Fruit fly (Drosophila melanogaster) whole organism, embryonic: ENCODE results near the gene udt.

ENCODE experiments used
- Abd-B ChIP-seq: fragments of 200-800 bp; sonication (Bioruptor generic); optimal IDR thresholded peaks from 2 replicates; lab custom pipeline; 2018; ENCODE audit warnings: missing biosample characterization, mild to moderate bottlenecking, missing genetic modification characterization, moderate library complexity
- Bdp1 ChIP-seq: fragments of 200-800 bp; sonication (Bioruptor generic); optimal IDR thresholded peaks from 3 replicates; lab custom pipeline; 2016; ENCODE audit warnings: missing biosample characterization, missing genetic modification characterization
- Blimp-1 ChIP-seq: fragments of 200-800 bp; sonication (Bioruptor generic); optimal IDR thresholded peaks from 3 replicates; lab custom pipeline; 2018; ENCODE audit warnings: missing biosample characterization, missing genetic modification characterization, mild to moderate bottlenecking, moderate library complexity, missing genetic modification reagents
- CG10959 ChIP-seq: fragments of 200-800 bp; sonication (Bioruptor generic); IDR thresholded peaks from 2 replicates; pipeline ENCODE4 v1.3.6; 2022; ENCODE audit warnings: missing biosample characterization, missing genetic modification characterization
- CG11247 ChIP-seq: fragments of 200-800 bp; sonication (Bioruptor generic); IDR thresholded peaks from 2 replicates; pipeline ENCODE4 v1.3.6; 2022; ENCODE audit warnings: missing biosample characterization, missing genetic modification characterization
- CG12744 ChIP-seq: fragments of 200-800 bp; sonication (Bioruptor generic); optimal IDR thresholded peaks from 2 replicates; lab custom pipeline; 2016; ENCODE audit warnings: missing biosample characterization, missing genetic modification characterization
- CG14014 ChIP-seq: fragments of 200-800 bp; sonication (Bioruptor generic); IDR thresholded peaks from 2 replicates; pipeline ENCODE4 v1.3.6; 2022; ENCODE audit warnings: missing biosample characterization, missing genetic modification characterization
- CG15011 ChIP-seq: fragments of 200-800 bp; sonication (Bioruptor generic); optimal IDR thresholded peaks from 3 replicates; lab custom pipeline; 2018; ENCODE audit warnings: missing biosample characterization, mild to moderate bottlenecking, missing genetic modification characterization
- CG15073 ChIP-seq: fragments of 200-800 bp; sonication (Bioruptor generic); optimal IDR thresholded peaks from 2 replicates; lab custom pipeline; 2016; ENCODE audit warnings: missing biosample characterization, missing genetic modification characterization
- CG17612 ChIP-seq: fragments of 200-800 bp; sonication (Bioruptor generic); IDR thresholded peaks from 2 replicates; pipeline ENCODE4 v1.3.6; 2022; ENCODE audit warnings: missing biosample characterization, missing genetic modification characterization
- CG18011 ChIP-seq: fragments of 200-800 bp; sonication (Bioruptor generic); optimal IDR thresholded peaks from 2 replicates; lab custom pipeline; 2017; ENCODE audit warnings: missing biosample characterization, missing genetic modification characterization, mild to moderate bottlenecking, moderate library complexity, missing genotype
- CG3065 ChIP-seq: fragments of 200-800 bp; sonication (Bioruptor generic); optimal IDR thresholded peaks from 2 replicates; lab custom pipeline; 2016; ENCODE audit warnings: missing biosample characterization, missing genetic modification characterization
- CG31224 ChIP-seq: fragments of 200-800 bp; sonication (Bioruptor generic); IDR thresholded peaks from 2 replicates; pipeline ENCODE4 v1.3.6; 2022; ENCODE audit warnings: missing biosample characterization, missing genetic modification characterization
- CG33557 ChIP-seq: fragments of 200-800 bp; sonication (Bioruptor generic); optimal IDR thresholded peaks from 2 replicates; lab custom pipeline; 2019; ENCODE audit warnings: missing biosample characterization, mild to moderate bottlenecking, missing genetic modification characterization, moderate library complexity
- CG34422 ChIP-seq: fragments of 200-800 bp; sonication (Bioruptor generic); IDR thresholded peaks from 3 replicates; pipeline ENCODE4 v1.3.6; 2022; ENCODE audit warnings: missing biosample characterization, missing genetic modification characterization
- CG4282 ChIP-seq: fragments of 200-800 bp; sonication (Bioruptor generic); optimal IDR thresholded peaks from 2 replicates; lab custom pipeline; 2016; ENCODE audit warnings: missing biosample characterization, missing genetic modification characterization
- CG43689 ChIP-seq: fragments of 200-800 bp; sonication (Bioruptor generic); IDR thresholded peaks from 2 replicates; pipeline ENCODE4 v1.3.6; 2022; ENCODE audit warnings: missing biosample characterization, missing genetic modification characterization
- CG6175 ChIP-seq: fragments of 200-800 bp; sonication (Bioruptor generic); IDR thresholded peaks from 3 replicates; pipeline ENCODE4 v1.3.6; 2022; ENCODE audit warnings: missing biosample characterization, missing genetic modification characterization
- CG6683 ChIP-seq: fragments of 200-800 bp; sonication (Bioruptor generic); optimal IDR thresholded peaks from 2 replicates; lab custom pipeline; 2017; ENCODE audit warnings: missing biosample characterization, mild to moderate bottlenecking, missing genetic modification characterization, missing genetic modification reagents
- CkIIα-i1 ChIP-seq: fragments of 200-800 bp; sonication (Bioruptor generic); IDR thresholded peaks from 2 replicates; pipeline ENCODE4 v1.3.6; 2022; ENCODE audit warnings: missing biosample characterization, missing genetic modification characterization
- Doc3 ChIP-seq: fragments of 200-800 bp; sonication (Bioruptor generic); IDR thresholded peaks from 3 replicates; pipeline ENCODE4 v1.3.6; 2022; ENCODE audit warnings: missing biosample characterization, missing genetic modification characterization; ENCODE audit not compliant: partially characterized antibody
- Eip74EF ChIP-seq, 2 experiments: fragments of 200-800 bp in 1 of 2; fragments of >200 bp in 1 of 2; sonication (Bioruptor generic) in 1 of 2; optimal IDR thresholded peaks; 2 replicates each; lab custom pipeline; 2017 to 2019; ENCODE audit warnings: missing biosample characterization in 2 of 2, missing genetic modification characterization in 2 of 2, mild to moderate bottlenecking in 1 of 2, moderate library complexity in 1 of 2
- Ets65A ChIP-seq: fragments of 200-800 bp; sonication (Bioruptor generic); peaks from one replicate; lab custom pipeline; 2016; ENCODE audit warnings: missing biosample characterization, missing genetic modification characterization
- Hr51 ChIP-seq, 2 experiments: fragments of 200-800 bp; sonication (Bioruptor generic); optimal IDR thresholded peaks; 2 replicates in 1 of 2; 3 replicates in 1 of 2; lab custom pipeline; 2016 to 2018; ENCODE audit warnings: missing biosample characterization in 2 of 2, missing genetic modification characterization in 2 of 2, mild to moderate bottlenecking in 1 of 2, moderate library complexity in 1 of 2
- Max ChIP-seq: fragments of 200-800 bp; sonication (Bioruptor generic); optimal IDR thresholded peaks from 2 replicates; lab custom pipeline; 2016; ENCODE audit warnings: missing biosample characterization, mild to moderate bottlenecking, missing genetic modification characterization
- NC2β ChIP-seq: fragments of 200-800 bp; sonication (Bioruptor generic); optimal IDR thresholded peaks from 2 replicates; lab custom pipeline; 2016; ENCODE audit warnings: missing biosample characterization, missing genetic modification characterization
- Neu2 ChIP-seq: fragments of 200-800 bp; sonication (Bioruptor generic); optimal IDR thresholded peaks from 3 replicates; lab custom pipeline; 2016; ENCODE audit warnings: missing biosample characterization, missing genetic modification characterization, borderline replicate concordance
- Oli ChIP-seq: fragments of 200-800 bp; sonication (Bioruptor generic); optimal IDR thresholded peaks from 2 replicates; lab custom pipeline; 2018; ENCODE audit warnings: missing biosample characterization, mild to moderate bottlenecking, missing genetic modification characterization, moderate library complexity
- Pdp1 ChIP-seq, 2 experiments: fragments of 200-800 bp; sonication (Bioruptor generic); optimal IDR thresholded peaks; 3 replicates each; lab custom pipeline; 2016; ENCODE audit warnings: missing biosample characterization in 2 of 2, missing genetic modification characterization in 2 of 2, mild to moderate bottlenecking in 1 of 2, moderate library complexity in 1 of 2
- Side ChIP-seq: fragments of 200-800 bp; sonication (Bioruptor generic); optimal IDR thresholded peaks from 2 replicates; lab custom pipeline; 2016; ENCODE audit warnings: missing biosample characterization, missing genetic modification characterization
- Usf ChIP-seq: fragments of 200-800 bp; sonication (Bioruptor generic); optimal IDR thresholded peaks from 2 replicates; lab custom pipeline; 2017; ENCODE audit warnings: missing genotype, missing biosample characterization, missing genetic modification characterization
- abd-A ChIP-seq: fragments of 200-800 bp; sonication (Bioruptor generic); optimal IDR thresholded peaks from 3 replicates; lab custom pipeline; 2019; ENCODE audit warnings: missing biosample characterization, mild to moderate bottlenecking, missing genetic modification characterization, moderate library complexity
- dati ChIP-seq: fragments of 200-800 bp; sonication (Bioruptor generic); IDR thresholded peaks from 2 replicates; pipeline ENCODE4 v1.3.6; 2022; ENCODE audit warnings: missing biosample characterization, missing genetic modification characterization
- esg ChIP-seq: fragments of 200-800 bp; sonication (Bioruptor generic); conservative IDR thresholded peaks from 2 replicates; pipeline ENCODE4 v1.3.6; 2022; ENCODE audit warnings: missing biosample characterization, missing genetic modification characterization
- exex ChIP-seq: fragments of 200-800 bp; sonication (Bioruptor generic); optimal IDR thresholded peaks from 4 replicates; lab custom pipeline; 2018; ENCODE audit warnings: missing biosample characterization, mild to moderate bottlenecking, missing genetic modification characterization, moderate library complexity
- hb ChIP-seq: fragments of 200-800 bp; sonication (Bioruptor generic); IDR thresholded peaks from 3 replicates; pipeline ENCODE4 v1.3.6; 2022; ENCODE audit warnings: missing biosample characterization, missing genetic modification characterization; ENCODE audit not compliant: partially characterized antibody
- ind ChIP-seq: fragments of 200-800 bp; sonication (Bioruptor generic); optimal IDR thresholded peaks from 3 replicates; lab custom pipeline; 2016; ENCODE audit warnings: missing biosample characterization, missing genetic modification characterization
- lola ChIP-seq, 3 experiments: fragments of >200 bp in 2 of 3; fragments of 200-800 bp in 1 of 3; sonication (Bioruptor generic) in 1 of 3; optimal IDR thresholded peaks; 2 replicates each; lab custom pipeline; 2017 to 2019; ENCODE audit warnings: missing biosample characterization in 3 of 3, missing genetic modification characterization in 3 of 3, mild to moderate bottlenecking in 1 of 3, moderate library complexity in 1 of 3
- lov ChIP-seq, 2 experiments: fragments of 200-800 bp in 1 of 2; fragments of >200 bp in 1 of 2; sonication (Bioruptor generic) in 1 of 2; IDR thresholded peaks in 1 of 2; optimal IDR thresholded peaks in 1 of 2; 2 replicates in 1 of 2; 3 replicates in 1 of 2; pipeline versions ENCODE4 v1.3.6 to Lab custom; 2017 to 2022; ENCODE audit warnings: missing biosample characterization in 1 of 2, missing genetic modification characterization in 1 of 2
- nom ChIP-seq: fragments of 200-800 bp; sonication (Bioruptor generic); optimal IDR thresholded peaks from 2 replicates; lab custom pipeline; 2017; ENCODE audit warnings: missing biosample characterization, missing genetic modification characterization, mild to moderate bottlenecking, moderate library complexity, missing genetic modification reagents
- pita ChIP-seq: fragments of 200-800 bp; sonication (Bioruptor generic); optimal IDR thresholded peaks from 2 replicates; lab custom pipeline; 2017; ENCODE audit warnings: missing biosample characterization, mild to moderate bottlenecking, missing genetic modification characterization
- run ChIP-seq: fragments of 200-800 bp; sonication (Bioruptor generic); optimal IDR thresholded peaks from 3 replicates; lab custom pipeline; 2018; ENCODE audit warnings: missing biosample characterization, mild to moderate bottlenecking, missing genetic modification characterization
- scrt ChIP-seq: fragments of 200-800 bp; sonication (Bioruptor generic); optimal IDR thresholded peaks from 2 replicates; lab custom pipeline; 2018; ENCODE audit warnings: missing biosample characterization, mild to moderate bottlenecking, missing genetic modification characterization, moderate library complexity
- stwl ChIP-seq: fragments of 200-800 bp; sonication (Bioruptor generic); optimal IDR thresholded peaks from 3 replicates; lab custom pipeline; 2018; ENCODE audit warnings: missing biosample characterization, mild to moderate bottlenecking, missing genetic modification characterization, moderate library complexity
- trem ChIP-seq: fragments of 200-800 bp; optimal IDR thresholded peaks from 3 replicates; lab custom pipeline; 2019; ENCODE audit warnings: missing biosample characterization, mild to moderate bottlenecking, missing genetic modification characterization, moderate library complexity
- tup ChIP-seq: fragments of 200-800 bp; sonication (Bioruptor generic); optimal IDR thresholded peaks from 2 replicates; lab custom pipeline; 2016; ENCODE audit warnings: missing biosample characterization, mild to moderate bottlenecking, missing genetic modification characterization, moderate library complexity

udt gene

DNA sequence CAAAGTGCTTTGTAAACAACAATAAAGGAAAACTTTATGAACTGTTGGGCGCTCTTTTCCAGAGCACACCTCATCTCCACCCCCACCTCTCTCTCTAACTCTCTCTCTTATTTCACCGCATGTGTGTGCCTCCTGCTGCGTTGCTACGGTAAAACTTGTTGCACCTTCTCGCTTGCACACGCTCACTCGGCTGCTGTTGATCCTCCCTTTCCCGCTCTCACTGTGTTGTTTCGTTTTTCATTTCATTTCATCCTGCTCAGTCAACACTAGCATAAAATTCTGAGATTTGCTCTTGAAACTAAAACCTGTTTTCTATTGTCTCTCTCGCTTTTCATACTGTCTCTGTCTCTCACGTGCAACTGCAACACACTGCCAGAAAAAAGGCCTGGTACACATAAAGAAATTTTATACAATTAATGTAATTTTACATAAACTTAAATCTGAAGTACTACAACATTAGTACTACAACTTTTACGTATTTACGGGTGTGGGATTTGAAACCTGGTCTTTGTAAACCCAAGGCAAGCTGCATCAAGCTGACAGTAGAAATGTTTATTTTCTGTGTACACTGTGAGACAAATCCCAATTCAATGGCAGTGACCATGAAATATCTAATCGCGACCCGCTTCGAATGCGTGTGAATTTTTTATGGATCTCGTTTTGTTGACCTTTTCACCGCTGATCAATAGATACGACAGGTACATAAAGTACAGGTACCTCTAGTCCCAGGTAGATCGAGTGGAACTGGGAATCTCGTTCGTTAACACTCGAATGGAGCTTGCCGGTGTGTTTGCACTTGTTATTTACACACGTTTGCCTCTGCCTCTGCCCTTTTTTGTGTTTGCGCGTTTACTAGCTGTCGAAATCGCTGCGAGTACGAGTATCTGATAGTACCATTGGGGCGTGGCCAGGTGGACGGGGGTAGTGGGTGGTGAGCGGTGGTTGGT lies 19.7 kb upstream of the udt start (continued):
- TF ChIP-seq trem (tag; lab: Kevin White, UChicago), result peak; percentile 94
- peak; percentile 65 for TF ChIP-seq CG4282 (GFP tag; lab: Kevin White, UChicago)
- TF ChIP-seq hb (GFP tag; lab: Robert Waterston, UW), result no peak
- peak; percentile 8 for TF ChIP-seq CG31224 (GFP tag; lab: Robert Waterston, UW)
- TF ChIP-seq NC2β, result peak; percentile 86
- TF ChIP-seq nom (GFP tag; lab: Kevin White, UChicago), result peak; percentile 46
- TF ChIP-seq Doc3 (GFP tag; lab: Robert Waterston, UW), result no peak
- peak; percentile 89 for TF ChIP-seq Abd-B (GFP tag; lab: Kevin White, UChicago)
- TF ChIP-seq run (tag; lab: Kevin White, UChicago), result peak; percentile 70
- TF ChIP-seq lov (optimal IDR thresholded peaks at IDR 0.05; lab: Kevin White, UChicago), result no peak
- TF ChIP-seq lov (GFP tag; IDR thresholded peaks at IDR 0.05; lab: Robert Waterston, UW), result peak; percentile 89
- TF ChIP-seq dati (GFP tag; lab: Robert Waterston, UW), result peak; percentile 66
- TF ChIP-seq CG18011 (GFP tag; lab: Kevin White, UChicago), result peak; percentile 52
- peak in 1 of 3 experiments; percentile 97 for TF ChIP-seq lola (GFP tag; optimal IDR thresholded peaks at IDR 0.05; lab: Kevin White, UChicago)
- TF ChIP-seq Oli (tag; lab: Kevin White, UChicago), result peak; percentile 92
- TF ChIP-seq Side (GFP tag; lab: Kevin White, UChicago), result peak; percentile 55
- TF ChIP-seq Eip74EF (GFP tag; optimal IDR thresholded peaks at IDR 0.05; lab: Kevin White, UChicago), result peak in 1 of 2 experiments; percentile 80
- TF ChIP-seq CG17612 (GFP tag; lab: Robert Waterston, UW), result no peak; the same call in 1 of the 2 replicates
- peak; percentile 76 to 82 for TF ChIP-seq Pdp1 (GFP tag; optimal IDR thresholded peaks at IDR 0.05; lab: Kevin White, UChicago)
- TF ChIP-seq CG10959, result peak; percentile 94
- TF ChIP-seq pita (GFP tag; lab: Kevin White, UChicago), result no peak
- peak; percentile 84 for TF ChIP-seq Usf (GFP tag; lab: Kevin White, UChicago)
- TF ChIP-seq exex, result peak; percentile 96
- peak; percentile 71 for TF ChIP-seq CG15073 (GFP tag; lab: Kevin White, UChicago)
- TF ChIP-seq Max (GFP tag; lab: Kevin White, UChicago), result peak; percentile 87
- TF ChIP-seq CG14014, result peak; percentile 61; the same call in 1 of the 2 replicates
- peak; percentile 79 for TF ChIP-seq CG6683 (GFP tag; lab: Kevin White, UChicago)
- peak; percentile 30 for TF ChIP-seq tup (GFP tag; lab: Kevin White, UChicago)
- peak; percentile 77 for TF ChIP-seq CG34422 (GFP tag; lab: Robert Waterston, UW)
- peak; percentile 99 for TF ChIP-seq Ets65A (GFP tag; lab: Kevin White, UChicago)
- TF ChIP-seq CG3065, result peak; percentile 51
- TF ChIP-seq CG6175 (GFP tag; lab: Robert Waterston, UW), result peak; percentile 28; the same call in 1 of the 3 replicates
- peak; percentile 44 for TF ChIP-seq CG12744 (GFP tag; lab: Kevin White, UChicago)
- peak; percentile 63 for TF ChIP-seq CG11247
- TF ChIP-seq CkIIα-i1 (GFP tag; lab: Robert Waterston, UW), result peak; percentile 5; the same call in 1 of the 2 replicates
- peak; percentile 63 for TF ChIP-seq scrt (GFP tag; lab: Kevin White, UChicago)
- peak; percentile 92 for TF ChIP-seq Blimp-1 (GFP tag; lab: Kevin White, UChicago)
- peak; percentile 76 for TF ChIP-seq esg
- peak; percentile 72 for TF ChIP-seq Bdp1 (GFP tag; lab: Kevin White, UChicago)
- peak; percentile 80 for TF ChIP-seq ind
- TF ChIP-seq CG43689 (GFP tag; lab: Robert Waterston, UW), result peak; percentile 65
- TF ChIP-seq CG33557, result peak; percentile 92
- TF ChIP-seq CG15011, result peak; percentile 70
- TF ChIP-seq Neu2 (GFP tag; lab: Kevin White, UChicago), result peak; percentile 26
- peak; percentile 57 for TF ChIP-seq stwl (tag; lab: Kevin White, UChicago)
- peak; percentile 48 for TF ChIP-seq abd-A
- TF ChIP-seq Hr51 (GFP tag; optimal IDR thresholded peaks at IDR 0.05; lab: Kevin White, UChicago), result peak; percentile 56 to 85
